Fruit fly (Drosophila melanogaster) whole organism, embryonic: ENCODE data around the gene drm.

Source experiments
- CG10321 ChIP-seq: fragments of 200-800 bp; sonication (Bioruptor generic); IDR thresholded peaks from 2 replicates; pipeline ENCODE4 v1.3.6; 2022; ENCODE audit warnings: missing biosample characterization, missing genetic modification characterization
- CG8765 ChIP-seq: fragments of 200-800 bp; sonication (Bioruptor generic); IDR thresholded peaks from 2 replicates; pipeline ENCODE4 v1.3.6; 2022; ENCODE audit warnings: missing biosample characterization, missing genetic modification characterization
- Hr39 ChIP-seq: fragments of >200 bp; optimal IDR thresholded peaks from 2 replicates; lab custom pipeline; 2017
- Hr78 ChIP-seq, 2 experiments: fragments of 200-800 bp in 1 of 2; fragments of >200 bp in 1 of 2; sonication (Bioruptor generic) in 1 of 2; optimal IDR thresholded peaks; 2 replicates each; lab custom pipeline; 2017 to 2019; ENCODE audit warnings: missing biosample characterization in 2 of 2, missing genetic modification characterization in 2 of 2, mild to moderate bottlenecking in 1 of 2, moderate library complexity in 1 of 2
- esg ChIP-seq: fragments of 200-800 bp; sonication (Bioruptor generic); conservative IDR thresholded peaks from 2 replicates; pipeline ENCODE4 v1.3.6; 2022; ENCODE audit warnings: missing biosample characterization, missing genetic modification characterization
- gem ChIP-seq: fragments of 200-800 bp; sonication (Bioruptor generic); optimal IDR thresholded peaks from 2 replicates; lab custom pipeline; 2019; ENCODE audit warnings: missing biosample characterization, mild to moderate bottlenecking, missing genetic modification characterization, moderate library complexity
- ind ChIP-seq: fragments of 200-800 bp; sonication (Bioruptor generic); optimal IDR thresholded peaks from 3 replicates; lab custom pipeline; 2016; ENCODE audit warnings: missing biosample characterization, missing genetic modification characterization
- jumu ChIP-seq: fragments of 200-800 bp; sonication (Bioruptor generic); optimal IDR thresholded peaks from 3 replicates; lab custom pipeline; 2016; ENCODE audit warnings: missing biosample characterization, missing genetic modification characterization
- onecut ChIP-seq: fragments of 200-800 bp; sonication (Bioruptor generic); IDR thresholded peaks from 2 replicates; pipeline ENCODE4 v1.3.6; 2022; ENCODE audit warnings: missing biosample characterization, missing genetic modification characterization
- sens ChIP-seq: fragments of 200-800 bp; sonication (Bioruptor generic); peaks from one replicate; lab custom pipeline; 2016; ENCODE audit warnings: missing biosample characterization, missing genetic modification characterization
- sr ChIP-seq: fragments of 200-800 bp; sonication (Bioruptor generic); IDR thresholded peaks from 3 replicates; pipeline ENCODE4 v1.3.6; 2022; ENCODE audit warnings: missing biosample characterization, missing genetic modification characterization
- unc-4 ChIP-seq: fragments of 200-800 bp; sonication (Bioruptor generic); IDR thresholded peaks from 2 replicates; pipeline ENCODE4 v1.3.6; 2022; ENCODE audit warnings: missing biosample characterization, missing genetic modification characterization; ENCODE audit not compliant: partially characterized antibody

dm6 chr2L:3594000-3594399 is 55.0 kb downstream of the drm start:
- TF ChIP-seq unc-4 (GFP tag; lab: Robert Waterston, UW) (no peak), gem (tag; lab: Kevin White, UChicago) (peak; percentile 65), esg (no peak), sr (no peak), CG10321 (no peak), Hr78 (GFP tag; optimal IDR thresholded peaks at IDR 0.05; lab: Kevin White, UChicago) (no peak), CG8765 (GFP tag; lab: Robert Waterston, UW) (peak; percentile 75; the same call in 1 of the 2 replicates), sens (GFP tag; lab: Kevin White, UChicago) (peak; percentile 93), Hr39 (lab: Kevin White, UChicago) (no peak), onecut (GFP tag; lab: Robert Waterston, UW) (0 out of 2 replicates have a peak, but pooled peaks have one; percentile 16), ind (peak; percentile 17), jumu (peak; percentile 63)
